Worm (Caenorhabditis elegans) whole organism, young adult: ENCODE measurements around the gene K07F5.7.

Source experiments
- B0035.1 ChIP-seq: sonication (generic microtip); optimal IDR thresholded peaks from 2 replicates; lab custom pipeline; 2016; ENCODE audit warnings: missing genetic modification characterization, mild to moderate bottlenecking, missing compliant biosample characterization, missing genotype, missing genetic modification reagents
- B0336.3 ChIP-seq: fragments of 200-800 bp; sonication (Bioruptor generic); IDR thresholded peaks from 2 replicates; pipeline ENCODE4 v1.3.6; 2022; ENCODE audit warnings: missing genetic modification characterization, missing compliant biosample characterization
- F10E7.11 ChIP-seq: sonication (generic microtip); optimal IDR thresholded peaks from 2 replicates; lab custom pipeline; 2017; ENCODE audit warnings: mild to moderate bottlenecking, missing genetic modification characterization, moderate library complexity, missing compliant biosample characterization
- F23B12.7 ChIP-seq: sonication (generic microtip); optimal IDR thresholded peaks from 2 replicates; lab custom pipeline; 2017; ENCODE audit warnings: missing genetic modification characterization, mild to moderate bottlenecking, missing compliant biosample characterization, antibody characterized with exemption, moderate library complexity; ENCODE audit not compliant: insufficient read depth
- F33H1.4 ChIP-seq: fragments of 200-800 bp; sonication (Bioruptor generic); IDR thresholded peaks from 2 replicates; pipeline ENCODE4 v1.3.6; 2022; ENCODE audit warnings: missing genetic modification reagents, missing genetic modification characterization, missing compliant biosample characterization
- F49E8.2 ChIP-seq: sonication (generic microtip); optimal IDR thresholded peaks from 3 replicates; lab custom pipeline; 2017; ENCODE audit warnings: missing genetic modification characterization, mild to moderate bottlenecking, missing compliant biosample characterization, antibody characterized with exemption, moderate library complexity; ENCODE audit not compliant: insufficient read depth
- F57C9.4 ChIP-seq: sonication (generic microtip); optimal IDR thresholded peaks from 2 replicates; lab custom pipeline; 2017; ENCODE audit warnings: mild to moderate bottlenecking, missing genetic modification characterization, missing compliant biosample characterization
- K12H6.12 ChIP-seq: fragments of 200-800 bp; sonication (Bioruptor generic); optimal IDR thresholded peaks from 2 replicates; lab custom pipeline; 2018; ENCODE audit warnings: mild to moderate bottlenecking, missing genetic modification characterization, missing compliant biosample characterization
- attf-5 ChIP-seq: fragments of 200-800 bp; sonication (Bioruptor generic); optimal IDR thresholded peaks from 2 replicates; lab custom pipeline; 2018; ENCODE audit warnings: mild to moderate bottlenecking, missing genetic modification characterization, missing compliant biosample characterization
- bed-1 ChIP-seq: fragments of 200-800 bp; sonication (Bioruptor generic); IDR thresholded peaks from 2 replicates; pipeline ENCODE4 v1.3.6; 2022; ENCODE audit warnings: missing genetic modification reagents, missing genetic modification characterization, missing compliant biosample characterization
- ceh-100 ChIP-seq: fragments of 200-800 bp; sonication (Bioruptor generic); IDR thresholded peaks from 2 replicates; pipeline ENCODE4 v1.3.6; 2022; ENCODE audit warnings: missing genetic modification reagents, missing genetic modification characterization, missing compliant biosample characterization
- ceh-27 ChIP-seq: fragments of 200-800 bp; sonication (Bioruptor generic); optimal IDR thresholded peaks from 2 replicates; lab custom pipeline; 2018; ENCODE audit warnings: mild to moderate bottlenecking, missing genetic modification characterization, moderate library complexity, missing compliant biosample characterization
- ceh-79 ChIP-seq: sonication (generic microtip); optimal IDR thresholded peaks from 2 replicates; lab custom pipeline; 2017; ENCODE audit warnings: mild to moderate bottlenecking, missing genetic modification characterization, missing compliant biosample characterization
- chd-7 ChIP-seq: sonication (generic microtip); optimal IDR thresholded peaks from 2 replicates; lab custom pipeline; 2016; ENCODE audit warnings: mild to moderate bottlenecking, missing genetic modification characterization, moderate library complexity, missing compliant biosample characterization
- dox-1 ChIP-seq: fragments of 200-800 bp; sonication (Bioruptor generic); IDR thresholded peaks from 2 replicates; pipeline ENCODE4 v1.3.6; 2022; ENCODE audit warnings: missing genetic modification reagents, missing genetic modification characterization, missing compliant biosample characterization
- dpl-1 ChIP-seq: fragments of 150-350 bp; optimal IDR thresholded peaks from 2 replicates; lab custom pipeline; 2014; ENCODE audit warnings: missing biosample characterization, missing genetic modification reagents, missing genetic modification characterization
- efl-1 ChIP-seq: fragments of 150-350 bp; optimal IDR thresholded peaks from 2 replicates; lab custom pipeline; 2014; ENCODE audit warnings: missing biosample characterization, missing genetic modification reagents, missing genetic modification characterization
- gei-17 ChIP-seq: fragments of 200-800 bp; sonication (Bioruptor generic); optimal IDR thresholded peaks from 2 replicates; lab custom pipeline; 2018; ENCODE audit warnings: mild to moderate bottlenecking, missing genetic modification characterization, missing compliant biosample characterization
- him-1 ChIP-seq: sonication (generic microtip); optimal IDR thresholded peaks from 2 replicates; lab custom pipeline; 2016; ENCODE audit warnings: missing genotype, missing genetic modification reagents, missing genetic modification characterization, missing compliant biosample characterization
- hmg-1.2 ChIP-seq: fragments of 200-800 bp; sonication (Bioruptor generic); IDR thresholded peaks from 2 replicates; pipeline ENCODE4 v1.3.6; 2022; ENCODE audit warnings: missing genetic modification reagents, missing genetic modification characterization, missing compliant biosample characterization
- lin-26 ChIP-seq: fragments of 200-800 bp; sonication (Bioruptor generic); IDR thresholded peaks from 2 replicates; pipeline ENCODE4 v1.3.6; 2022; ENCODE audit warnings: missing genetic modification reagents, missing genetic modification characterization, missing compliant biosample characterization
- lin-35 ChIP-seq, 3 experiments: fragments of 150-350 bp in 2 of 3; sonication (generic microtip) in 1 of 3; optimal IDR thresholded peaks; 2 replicates each; lab custom pipeline; 2014 to 2018; ENCODE audit warnings: missing biosample characterization in 3 of 3, missing genetic modification characterization in 3 of 3, missing genetic modification reagents in 3 of 3
- lin-40 ChIP-seq: sonication (generic microtip); optimal IDR thresholded peaks from 2 replicates; lab custom pipeline; 2016; ENCODE audit warnings: missing genetic modification characterization, mild to moderate bottlenecking, missing compliant biosample characterization, missing genotype, missing genetic modification reagents
- lin-54 ChIP-seq: fragments of 200-800 bp; sonication (Bioruptor generic); optimal IDR thresholded peaks from 2 replicates; lab custom pipeline; 2018; ENCODE audit warnings: mild to moderate bottlenecking, missing genetic modification characterization, missing compliant biosample characterization
- lsl-1 ChIP-seq: fragments of 200-800 bp; sonication (Bioruptor generic); optimal IDR thresholded peaks from 2 replicates; lab custom pipeline; 2018; ENCODE audit warnings: mild to moderate bottlenecking, missing genetic modification characterization, moderate library complexity, missing compliant biosample characterization
- madf-6 ChIP-seq: fragments of 200-800 bp; sonication (Bioruptor generic); IDR thresholded peaks from 2 replicates; pipeline ENCODE4 v1.3.6; 2022; ENCODE audit warnings: missing genetic modification reagents, missing genetic modification characterization, missing compliant biosample characterization
- mcd-1 ChIP-seq: fragments of 200-800 bp; sonication (Bioruptor generic); IDR thresholded peaks from 2 replicates; pipeline ENCODE4 v1.3.6; 2022; ENCODE audit warnings: missing genetic modification reagents, missing genetic modification characterization, missing compliant biosample characterization
- nhr-80 ChIP-seq: sonication (generic microtip); optimal IDR thresholded peaks from 2 replicates; lab custom pipeline; 2016; ENCODE audit warnings: missing genetic modification characterization, missing compliant biosample characterization
- rcor-1 ChIP-seq: fragments of 200-800 bp; sonication (Bioruptor generic); IDR thresholded peaks from 2 replicates; pipeline ENCODE4 v1.3.6; 2022; ENCODE audit warnings: missing genetic modification reagents, missing genetic modification characterization, missing compliant biosample characterization
- sdz-38 ChIP-seq: sonication (generic microtip); optimal IDR thresholded peaks from 2 replicates; lab custom pipeline; 2016; ENCODE audit warnings: missing genotype, missing genetic modification characterization, missing compliant biosample characterization
- snpc-1.3 ChIP-seq: sonication (generic microtip); optimal IDR thresholded peaks from 2 replicates; lab custom pipeline; 2017; ENCODE audit warnings: missing genetic modification characterization, mild to moderate bottlenecking, missing compliant biosample characterization, antibody characterized with exemption, moderate library complexity, missing genotype, missing genetic modification reagents; ENCODE audit not compliant: insufficient read depth
- snpc-3.4 ChIP-seq: sonication (generic microtip); optimal IDR thresholded peaks from 2 replicates; lab custom pipeline; 2017; ENCODE audit warnings: missing genetic modification characterization, mild to moderate bottlenecking, missing compliant biosample characterization, antibody characterized with exemption, moderate library complexity, missing genotype, missing genetic modification reagents
- snpc-4 ChIP-seq, 5 experiments: fragments of 150-350 bp in 1 of 5; sonication (generic microtip) in 4 of 5; optimal IDR thresholded peaks; 2 replicates each; lab custom pipeline; 2014 to 2018; ENCODE audit warnings: missing genetic modification characterization in 5 of 5, missing biosample characterization in 3 of 5, antibody characterized with exemption in 2 of 5, mild to moderate bottlenecking in 2 of 5, missing compliant biosample characterization in 2 of 5, missing genotype in 2 of 5, moderate library complexity in 2 of 5, missing genetic modification reagents in 1 of 5
- tbx-9 ChIP-seq: sonication (generic microtip); optimal IDR thresholded peaks from 2 replicates; lab custom pipeline; 2016; ENCODE audit warnings: borderline replicate concordance, missing genetic modification characterization, inconsistent platforms, missing compliant biosample characterization
- unc-130 ChIP-seq: sonication (generic microtip); optimal IDR thresholded peaks from 2 replicates; lab custom pipeline; 2016; ENCODE audit warnings: missing genetic modification reagents, missing genetic modification characterization, missing compliant biosample characterization
- zfh-2 ChIP-seq: fragments of 200-800 bp; sonication (Bioruptor generic); conservative IDR thresholded peaks from 2 replicates; pipeline ENCODE4 v1.3.6; 2022; ENCODE audit warnings: missing genetic modification reagents, missing genetic modification characterization, missing compliant biosample characterization

K07F5.7 gene

ce11 chrIV:9891938-9892337 lies 44.0 kb upstream of the K07F5.7 start, which contains the start of gene F32B6.4 (continued):
- no peak for TF ChIP-seq tbx-9
- no peak for TF ChIP-seq snpc-3.4

- TF ChIP-seq lin-35 (GFP tag; optimal IDR thresholded peaks at IDR 0.05; lab: Kevin White, UChicago) (no peak), snpc-1.3 (no peak), F10E7.11 (tag; lab: Kevin White, UChicago) (no peak), chd-7 (tag; lab: Kevin White, UChicago) (no peak), hmg-1.2 (GFP tag; lab: Robert Waterston, UW) (no peak), ceh-100 (GFP tag; lab: Robert Waterston, UW) (no peak), B0336.3 (GFP tag; lab: Robert Waterston, UW) (no peak), gei-17 (no peak), B0035.1 (tag; lab: Kevin White, UChicago) (no peak), bed-1 (no peak), zfh-2 (GFP tag; lab: Robert Waterston, UW) (no peak), ceh-27 (GFP tag; lab: Kevin White, UChicago) (no peak), lin-54 (GFP tag; lab: Kevin White, UChicago) (no peak), F57C9.4 (tag; lab: Kevin White, UChicago) (no peak), ceh-79 (tag; lab: Kevin White, UChicago) (no peak), nhr-80 (tag; lab: Kevin White, UChicago) (no peak), mcd-1 (GFP tag; lab: Robert Waterston, UW) (no peak)
Observed at ce11 chrIV:9889857-9890256, 41.9 kb upstream of the K07F5.7 start, which contains the start of gene ttbk-3. Gene ttbk-3 (minus strand): TSS chrIV:9889957.

ce11 chrIV:9884257-9884656 lies 36.3 kb upstream of the K07F5.7 start, which contains the start of the genes prp-18 and mccc-1:
Gene prp-18 (minus strand): TSS chrIV:9884383.
Gene mccc-1 (plus strand): TSS chrIV:9884570.
- TF ChIP-seq dpl-1 (peak; percentile 20), dox-1 (GFP tag; lab: Robert Waterston, UW) (peak; percentile 50; the same call in 1 of the 2 replicates), F23B12.7 (peak; percentile 63), hmg-1.2 (GFP tag; lab: Robert Waterston, UW) (peak; percentile 77; the same call in 1 of the 2 replicates), K12H6.12 (tag; lab: Kevin White, UChicago) (no peak), ceh-79 (tag; lab: Kevin White, UChicago) (no peak), B0336.3 (GFP tag; lab: Robert Waterston, UW) (no peak), efl-1 (no peak), lsl-1 (GFP tag; lab: Kevin White, UChicago) (peak; percentile 40), snpc-4 (GFP tag; optimal IDR thresholded peaks at IDR 0.05; lab: Kevin White, UChicago) (no peak), snpc-4 (tag; optimal IDR thresholded peaks at IDR 0.05; lab: Kevin White, UChicago) (peak in 2 of 4 experiments; percentile 35 to 44), attf-5 (GFP tag; lab: Kevin White, UChicago) (peak; percentile 25), lin-26 (no peak), F49E8.2 (peak; percentile 12), mcd-1 (GFP tag; lab: Robert Waterston, UW) (peak; percentile 89), sdz-38 (tag; lab: Kevin White, UChicago) (no peak), nhr-80 (tag; lab: Kevin White, UChicago) (peak; percentile 33), F33H1.4 (peak; percentile 47; the same call in 1 of the 2 replicates), unc-130 (GFP tag; lab: Kevin White, UChicago) (peak; percentile 2), snpc-3.4 (peak; percentile 8), him-1 (tag; lab: Kevin White, UChicago) (peak; percentile 23), rcor-1 (GFP tag; lab: Robert Waterston, UW) (peak; percentile 37; the same call in 1 of the 2 replicates), madf-6 (GFP tag; lab: Robert Waterston, UW) (peak; percentile 23; the same call in 1 of the 2 replicates), lin-40 (tag; lab: Kevin White, UChicago) (no peak), snpc-1.3 (peak; percentile 16)
- TF ChIP-seq, all 124 proteins: peak for 17
